Worm (Caenorhabditis elegans): ENCODE data around the gene div-1.

DNA sequence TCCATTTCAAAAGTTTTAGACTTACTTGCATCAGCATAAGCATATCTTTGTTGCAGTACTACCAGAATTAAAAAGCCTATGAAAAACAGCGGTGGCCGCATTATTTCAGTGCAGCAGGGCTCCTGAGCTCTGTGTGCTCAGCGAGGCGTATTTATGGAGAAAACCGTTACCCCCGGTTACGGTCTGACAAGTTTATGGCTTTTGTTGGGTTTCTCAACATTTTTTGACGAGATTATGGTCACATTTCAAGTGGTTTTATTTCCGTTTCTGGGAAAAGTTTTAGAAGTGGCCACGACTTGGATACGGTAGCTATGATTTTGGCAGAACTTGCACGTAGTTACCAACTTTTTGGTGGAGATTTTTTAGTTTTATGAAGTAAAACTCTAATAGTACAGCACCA lies 14.4 kb downstream of the div-1 start, which contains the start of gene paml-1:
- TF ChIP-seq sea-1 (GFP tag; conservative IDR thresholded peaks at IDR 0.05) (no peak), ama-1 (optimal IDR thresholded peaks at IDR 0.05) (no peak), hmbx-1 (tag; optimal IDR thresholded peaks at IDR 0.05) (no peak), hmg-4 (GFP tag; optimal IDR thresholded peaks at IDR 0.05) (no peak), ceh-13 (GFP tag; optimal IDR thresholded peaks at IDR 0.05) (no peak)
